Worm (Caenorhabditis elegans) whole organism, young adult: ENCODE data around the gene Y116A8A.4.
A peak's percentile ranks its signal among the peaks of the same experiment; 100 is the strongest.
"Not testable (repeated sequence)": the region's sequence is repeated elsewhere in the genome, so short reads cannot be mapped to it uniquely, and the experiment has no call there.

ENCODE experiments used
- B0035.1 ChIP-seq: sonication (generic microtip); optimal IDR thresholded peaks from 2 replicates; lab custom pipeline; 2016; ENCODE audit warnings: missing genetic modification characterization, mild to moderate bottlenecking, missing compliant biosample characterization, missing genotype, missing genetic modification reagents
- B0261.1 ChIP-seq: sonication (generic microtip); optimal IDR thresholded peaks from 2 replicates; lab custom pipeline; 2016; ENCODE audit warnings: mild to moderate bottlenecking, missing genetic modification characterization, moderate library complexity, missing compliant biosample characterization
- C17E4.6 ChIP-seq: fragments of 200-800 bp; sonication (Bioruptor generic); IDR thresholded peaks from 2 replicates; pipeline ENCODE4 v1.3.6; 2022; ENCODE audit warnings: missing genetic modification reagents, missing genetic modification characterization, missing compliant biosample characterization
- D2030.7 ChIP-seq: fragments of 200-800 bp; sonication (Bioruptor generic); IDR thresholded peaks from 2 replicates; pipeline ENCODE4 v1.3.6; 2022; ENCODE audit warnings: missing genetic modification reagents, missing genetic modification characterization, missing compliant biosample characterization
- F22D6.2 ChIP-seq: sonication (generic microtip); optimal IDR thresholded peaks from 2 replicates; lab custom pipeline; 2016; ENCODE audit warnings: mild to moderate bottlenecking, missing genetic modification characterization, missing compliant biosample characterization
- F23B12.7 ChIP-seq: sonication (generic microtip); optimal IDR thresholded peaks from 2 replicates; lab custom pipeline; 2017; ENCODE audit warnings: missing genetic modification characterization, mild to moderate bottlenecking, missing compliant biosample characterization, antibody characterized with exemption, moderate library complexity; ENCODE audit not compliant: insufficient read depth
- F39B2.1 ChIP-seq: fragments of 200-800 bp; sonication (Bioruptor generic); IDR thresholded peaks from 2 replicates; pipeline ENCODE4 v1.3.6; 2022; ENCODE audit warnings: missing genetic modification reagents, missing genetic modification characterization, missing compliant biosample characterization
- K11D2.4 ChIP-seq: fragments of 200-800 bp; sonication (Bioruptor generic); IDR thresholded peaks from 2 replicates; pipeline ENCODE4 v1.3.6; 2022; ENCODE audit warnings: missing genetic modification reagents, missing genetic modification characterization, missing compliant biosample characterization
- Y79H2A.3 ChIP-seq: fragments of 200-800 bp; sonication (Bioruptor generic); conservative IDR thresholded peaks from 2 replicates; pipeline ENCODE4 v1.3.6; 2022; ENCODE audit warnings: missing genetic modification reagents, missing genetic modification characterization, missing compliant biosample characterization
- Y95B8A.8 ChIP-seq: fragments of 200-800 bp; sonication (Bioruptor generic); IDR thresholded peaks from 2 replicates; pipeline ENCODE4 v1.3.6; 2022; ENCODE audit warnings: missing genetic modification reagents, missing genetic modification characterization, missing compliant biosample characterization
- attf-6 ChIP-seq: fragments of 200-800 bp; sonication (Bioruptor generic); IDR thresholded peaks from 2 replicates; pipeline ENCODE4 v1.3.6; 2022; ENCODE audit warnings: missing genetic modification reagents, missing genetic modification characterization, missing compliant biosample characterization
- cebp-2 ChIP-seq: fragments of 200-800 bp; sonication (Bioruptor generic); IDR thresholded peaks from 2 replicates; pipeline ENCODE4 v1.3.6; 2022; ENCODE audit warnings: missing genetic modification characterization, missing compliant biosample characterization
- ceh-79 ChIP-seq: sonication (generic microtip); optimal IDR thresholded peaks from 2 replicates; lab custom pipeline; 2017; ENCODE audit warnings: mild to moderate bottlenecking, missing genetic modification characterization, missing compliant biosample characterization
- chd-7 ChIP-seq: sonication (generic microtip); optimal IDR thresholded peaks from 2 replicates; lab custom pipeline; 2016; ENCODE audit warnings: mild to moderate bottlenecking, missing genetic modification characterization, moderate library complexity, missing compliant biosample characterization
- dpff-1 ChIP-seq: sonication (generic microtip); optimal IDR thresholded peaks from 2 replicates; lab custom pipeline; 2017; ENCODE audit warnings: mild to moderate bottlenecking, missing genetic modification characterization, missing compliant biosample characterization
- dpl-1 ChIP-seq: fragments of 150-350 bp; optimal IDR thresholded peaks from 2 replicates; lab custom pipeline; 2014; ENCODE audit warnings: missing biosample characterization, missing genetic modification reagents, missing genetic modification characterization
- gei-17 ChIP-seq: fragments of 200-800 bp; sonication (Bioruptor generic); optimal IDR thresholded peaks from 2 replicates; lab custom pipeline; 2018; ENCODE audit warnings: mild to moderate bottlenecking, missing genetic modification characterization, missing compliant biosample characterization
- him-1 ChIP-seq: sonication (generic microtip); optimal IDR thresholded peaks from 2 replicates; lab custom pipeline; 2016; ENCODE audit warnings: missing genotype, missing genetic modification reagents, missing genetic modification characterization, missing compliant biosample characterization
- hmg-1.2 ChIP-seq: fragments of 200-800 bp; sonication (Bioruptor generic); IDR thresholded peaks from 2 replicates; pipeline ENCODE4 v1.3.6; 2022; ENCODE audit warnings: missing genetic modification reagents, missing genetic modification characterization, missing compliant biosample characterization
- let-607 ChIP-seq, 2 experiments: fragments of 200-800 bp in 1 of 2; sonication (Bioruptor generic) in 1 of 2; sonication (generic microtip) in 1 of 2; optimal IDR thresholded peaks; 2 replicates each; lab custom pipeline; 2016 to 2018; ENCODE audit warnings: mild to moderate bottlenecking in 2 of 2, missing compliant biosample characterization in 2 of 2, missing genetic modification characterization in 2 of 2, moderate library complexity in 2 of 2, missing genotype in 1 of 2
- mcd-1 ChIP-seq: fragments of 200-800 bp; sonication (Bioruptor generic); IDR thresholded peaks from 2 replicates; pipeline ENCODE4 v1.3.6; 2022; ENCODE audit warnings: missing genetic modification reagents, missing genetic modification characterization, missing compliant biosample characterization
- nfya-1 ChIP-seq: sonication (generic microtip); optimal IDR thresholded peaks from 2 replicates; lab custom pipeline; 2017; ENCODE audit warnings: antibody characterized with exemption, missing compliant biosample characterization, missing genetic modification characterization, borderline replicate concordance; ENCODE audit not compliant: insufficient read depth
- nfya-2 ChIP-seq: fragments of 200-800 bp; sonication (Bioruptor generic); IDR thresholded peaks from 2 replicates; pipeline ENCODE4 v1.3.6; 2022; ENCODE audit warnings: missing genetic modification reagents, missing genetic modification characterization, missing compliant biosample characterization
- rpc-1 ChIP-seq, 2 experiments: fragments of 150-350 bp in 1 of 2; sonication (generic microtip) in 1 of 2; optimal IDR thresholded peaks; 2 replicates each; lab custom pipeline; 2014 to 2018; ENCODE audit warnings: missing biosample characterization in 1 of 2, missing genetic modification characterization in 1 of 2, missing genetic modification reagents in 1 of 2, missing genotype in 1 of 2
- snpc-4 ChIP-seq, 5 experiments: fragments of 150-350 bp in 1 of 5; sonication (generic microtip) in 4 of 5; optimal IDR thresholded peaks; 2 replicates each; lab custom pipeline; 2014 to 2018; ENCODE audit warnings: missing genetic modification characterization in 5 of 5, missing biosample characterization in 3 of 5, antibody characterized with exemption in 2 of 5, mild to moderate bottlenecking in 2 of 5, missing compliant biosample characterization in 2 of 5, missing genotype in 2 of 5, moderate library complexity in 2 of 5, missing genetic modification reagents in 1 of 5
- somi-1 ChIP-seq: fragments of 200-800 bp; sonication (Bioruptor generic); optimal IDR thresholded peaks from 2 replicates; lab custom pipeline; 2018; ENCODE audit warnings: mild to moderate bottlenecking, missing genetic modification characterization, missing compliant biosample characterization
- sptf-2 ChIP-seq: fragments of 200-800 bp; sonication (Bioruptor generic); optimal IDR thresholded peaks from 2 replicates; lab custom pipeline; 2018; ENCODE audit warnings: mild to moderate bottlenecking, missing genetic modification characterization, missing compliant biosample characterization
- tbp1 ChIP-seq: fragments of 200-800 bp; sonication (Bioruptor generic); optimal IDR thresholded peaks from 2 replicates; lab custom pipeline; 2018; ENCODE audit warnings: mild to moderate bottlenecking, missing genetic modification characterization, missing compliant biosample characterization
- unc-130 ChIP-seq: sonication (generic microtip); optimal IDR thresholded peaks from 2 replicates; lab custom pipeline; 2016; ENCODE audit warnings: missing genetic modification reagents, missing genetic modification characterization, missing compliant biosample characterization
- unc-62 ChIP-seq: fragments of 150-350 bp; optimal IDR thresholded peaks from 2 replicates; lab custom pipeline; 2014; ENCODE audit warnings: missing biosample characterization, missing genetic modification reagents, missing genetic modification characterization
- ztf-18 ChIP-seq: sonication (generic microtip); optimal IDR thresholded peaks from 2 replicates; lab custom pipeline; 2016; ENCODE audit warnings: missing genotype, mild to moderate bottlenecking, missing genetic modification characterization, missing compliant biosample characterization
- ztf-25 ChIP-seq: fragments of 200-800 bp; sonication (Bioruptor generic); IDR thresholded peaks from 2 replicates; pipeline ENCODE4 v1.3.6; 2022; ENCODE audit warnings: missing genetic modification reagents, missing genetic modification characterization, missing compliant biosample characterization
- ztf-26 ChIP-seq: sonication (generic microtip); optimal IDR thresholded peaks from 2 replicates; lab custom pipeline; 2017; ENCODE audit warnings: missing genetic modification characterization, missing compliant biosample characterization

Y116A8A.4 gene

DNA sequence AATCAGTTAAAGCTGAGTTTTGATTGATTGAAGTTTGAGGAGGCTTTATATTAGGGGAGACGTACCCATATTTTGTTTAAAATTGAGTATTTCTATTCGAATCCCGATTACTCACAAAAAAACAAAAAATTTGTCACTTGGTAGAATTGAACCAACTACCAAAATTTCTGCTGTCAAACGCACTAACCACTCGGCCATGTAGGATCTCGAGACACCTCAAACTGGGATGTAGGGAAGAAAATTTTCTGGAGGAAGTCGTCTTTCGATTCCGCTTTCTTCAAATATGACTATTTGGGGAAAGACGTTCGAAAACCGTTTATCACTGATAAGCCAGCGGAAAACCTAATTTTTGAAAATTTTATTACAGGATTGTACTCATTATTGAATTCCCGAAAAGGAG is 4.1 kb upstream of the Y116A8A.4 start:
- peak; percentile 94 for TF ChIP-seq attf-6 (GFP tag; lab: Robert Waterston, UW)
- peak; percentile 51 for TF ChIP-seq B0261.1
- TF ChIP-seq hmg-1.2 (GFP tag; lab: Robert Waterston, UW): peak; percentile 38; the same call in 1 of the 2 replicates
- TF ChIP-seq ztf-25 (GFP tag; lab: Robert Waterston, UW): 0 out of 2 replicates have a peak, but pooled peaks have one; percentile 49
- TF ChIP-seq snpc-4 (GFP tag; optimal IDR thresholded peaks at IDR 0.05; lab: Kevin White, UChicago): not testable (repeated sequence)
- TF ChIP-seq snpc-4 (tag; optimal IDR thresholded peaks at IDR 0.05; lab: Kevin White, UChicago): peak in 2 of 4 experiments; percentile 78 to 89
- peak; percentile 86 for TF ChIP-seq tbp1 (GFP tag; lab: Kevin White, UChicago)
- TF ChIP-seq rpc-1 (optimal IDR thresholded peaks at IDR 0.05; lab: Kevin White, UChicago): peak; percentile 34
- peak; percentile 62 for TF ChIP-seq rpc-1 (tag; optimal IDR thresholded peaks at IDR 0.05; lab: Kevin White, UChicago)
- TF ChIP-seq D2030.7 (GFP tag; lab: Robert Waterston, UW): 0 out of 2 replicates have a peak, but pooled peaks have one; percentile 25

DNA sequence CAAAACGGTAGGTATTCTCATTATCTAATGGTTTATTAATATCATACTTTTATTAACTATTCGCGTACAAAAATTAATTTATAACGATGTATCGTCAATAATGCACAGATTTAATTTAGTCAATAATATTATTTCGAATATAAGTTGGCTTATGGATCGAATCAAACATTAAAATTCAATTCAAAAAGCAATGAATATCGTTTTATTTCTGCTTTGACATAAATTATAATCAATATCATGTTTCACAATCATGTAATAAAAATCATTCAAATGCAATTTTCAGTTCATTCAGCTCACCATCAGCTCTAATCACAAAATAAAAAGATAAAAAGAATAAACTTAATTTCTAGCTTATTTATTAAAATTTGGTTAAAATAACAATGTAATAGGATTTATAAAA is 6.1 kb downstream of the Y116A8A.4 start, which contains the start of gene Y116A8A.6:
Gene Y116A8A.6, minus strand, starts transcription at position 101 of the 400 bp plus-strand sequence.
- no peak for TF ChIP-seq gei-17 (GFP tag; lab: Kevin White, UChicago)
- no peak for TF ChIP-seq let-607 (tag; optimal IDR thresholded peaks at IDR 0.05; lab: Kevin White, UChicago)
- TF ChIP-seq nfya-1 (tag; lab: Kevin White, UChicago): no peak
- no peak for TF ChIP-seq F23B12.7 (tag; lab: Kevin White, UChicago)
- no peak for TF ChIP-seq Y95B8A.8 (GFP tag; lab: Robert Waterston, UW)
- no peak for TF ChIP-seq K11D2.4 (GFP tag; lab: Robert Waterston, UW)
- no peak for TF ChIP-seq unc-62 (GFP tag; lab: Kevin White, UChicago)
- no peak for TF ChIP-seq somi-1 (GFP tag; lab: Kevin White, UChicago)
- TF ChIP-seq tbp1 (GFP tag; lab: Kevin White, UChicago): no peak
- TF ChIP-seq Y79H2A.3 (GFP tag; lab: Robert Waterston, UW): no peak
- no peak for TF ChIP-seq mcd-1 (GFP tag; lab: Robert Waterston, UW)
- TF ChIP-seq ztf-26 (tag; lab: Kevin White, UChicago): no peak
- TF ChIP-seq him-1: no peak
- TF ChIP-seq dpff-1 (tag; lab: Kevin White, UChicago): no peak
- no peak for TF ChIP-seq chd-7 (tag; lab: Kevin White, UChicago)
- TF ChIP-seq ztf-18 (tag; lab: Kevin White, UChicago): no peak
- TF ChIP-seq dpl-1 (GFP tag; lab: Kevin White, UChicago): no peak
- no peak for TF ChIP-seq sptf-2 (GFP tag; lab: Kevin White, UChicago)
- TF ChIP-seq F22D6.2: no peak

DNA sequence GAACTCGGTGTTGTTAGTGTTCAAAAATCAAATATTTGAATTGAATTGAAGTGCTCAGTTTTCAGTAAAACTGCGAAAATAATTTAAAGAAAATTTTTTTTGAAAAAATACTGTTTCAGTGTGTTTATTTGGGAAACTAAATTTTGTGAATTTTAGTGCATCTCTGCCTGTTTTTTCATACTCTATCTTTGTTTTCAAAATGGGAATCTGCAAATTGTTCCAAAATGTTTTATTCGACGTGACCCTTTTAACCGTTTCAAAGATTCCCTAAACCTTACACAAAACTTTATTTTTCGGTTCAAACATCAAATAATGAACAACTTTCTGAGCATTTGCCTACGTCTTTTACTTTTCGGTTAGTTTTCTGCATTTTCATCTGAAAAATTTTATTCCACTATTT is 7.3 kb downstream of the Y116A8A.4 start, which contains the start of gene Y116A8A.7:
Gene Y116A8A.7, plus strand, starts transcription at position 301 of the 400 bp plus-strand sequence.
- no peak for TF ChIP-seq unc-62 (GFP tag; lab: Kevin White, UChicago)
- TF ChIP-seq snpc-4 (GFP tag; optimal IDR thresholded peaks at IDR 0.05; lab: Kevin White, UChicago): no peak
- TF ChIP-seq snpc-4 (tag; optimal IDR thresholded peaks at IDR 0.05; lab: Kevin White, UChicago): peak in 1 of 4 experiments; percentile 24
- TF ChIP-seq attf-6 (GFP tag; lab: Robert Waterston, UW): no peak
- no peak for TF ChIP-seq unc-130 (GFP tag; lab: Kevin White, UChicago)
- TF ChIP-seq cebp-2 (GFP tag; lab: Robert Waterston, UW): no peak
- no peak for TF ChIP-seq B0035.1 (tag; lab: Kevin White, UChicago)
- no peak for TF ChIP-seq Y95B8A.8 (GFP tag; lab: Robert Waterston, UW)
- no peak for TF ChIP-seq F39B2.1 (GFP tag; lab: Robert Waterston, UW)
- no peak for TF ChIP-seq sptf-2 (GFP tag; lab: Kevin White, UChicago)

DNA sequence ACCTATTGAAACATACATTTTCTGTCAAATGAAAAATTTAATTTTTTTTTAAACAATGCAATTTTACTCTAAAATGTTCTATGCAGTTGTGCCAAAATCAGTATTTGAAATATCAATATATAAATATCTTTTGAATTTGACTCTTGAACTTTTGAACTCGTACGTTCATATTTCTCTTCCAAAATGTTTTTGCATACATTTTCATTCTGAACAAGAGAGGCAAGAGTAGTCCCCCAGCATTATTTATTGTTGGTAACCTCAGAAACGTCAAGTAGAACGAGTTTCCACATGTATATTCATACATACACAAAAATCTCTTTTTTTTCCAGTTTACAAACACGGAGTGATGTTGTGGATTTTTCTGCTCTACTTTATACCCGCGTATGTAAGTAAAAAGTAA is 8.7 kb downstream of the Y116A8A.4 start, which contains the start of gene clec-194:
Gene clec-194, plus strand, starts transcription at position 301 of the 400 bp plus-strand sequence.
- no peak for TF ChIP-seq C17E4.6
- TF ChIP-seq mcd-1 (GFP tag; lab: Robert Waterston, UW): no peak
- no peak for TF ChIP-seq F23B12.7 (tag; lab: Kevin White, UChicago)
- no peak for TF ChIP-seq nfya-2 (GFP tag; lab: Robert Waterston, UW)
- no peak for TF ChIP-seq ceh-79 (tag; lab: Kevin White, UChicago)
